5 fruit fly cellular contexts compared by ENCODE assay signal in genomic region chr3R:25459200-25459809, dm6.
TF ChIP-seq lines count a peak whose summit lies in the region.

No protein-coding gene starts in this region.

- no peak for TF ChIP-seq CTCF in whole organism, embryonic (GFP tag; optimal IDR thresholded peaks at IDR 0.05; lab: Kevin White, UChicago)

TF ChIP-seq in whole organism, adult, 20 proteins besides CTCF, POLR2A, EP300 and RAD21:
- TF ChIP-seq toe (GFP tag; optimal IDR thresholded peaks at IDR 0.05; lab: Kevin White, UChicago), result no peak
- TF ChIP-seq CG14711 (tag; optimal IDR thresholded peaks at IDR 0.05; lab: Kevin White, UChicago), result peak; percentile 23

TF ChIP-seq in whole organism, embryonic, 481 proteins besides CTCF, POLR2A, EP300 and RAD21 (continues in another document):
- TF ChIP-seq CG17361 (GFP tag; IDR thresholded peaks at IDR 0.05; lab: Robert Waterston, UW), result peak; percentile 47; the same call in 1 of the 3 replicates
- TF ChIP-seq sug (tag; optimal IDR thresholded peaks at IDR 0.05; lab: Kevin White, UChicago), result no peak
- no peak for TF ChIP-seq Pdp1 (GFP tag; optimal IDR thresholded peaks at IDR 0.05; lab: Kevin White, UChicago)
- TF ChIP-seq CG12769 (tag; optimal IDR thresholded peaks at IDR 0.05; lab: Kevin White, UChicago), result no peak
- TF ChIP-seq fd96Cb (tag; optimal IDR thresholded peaks at IDR 0.05; lab: Kevin White, UChicago), result peak; percentile 31
- TF ChIP-seq CG10147 (GFP tag; optimal IDR thresholded peaks at IDR 0.05; lab: Kevin White, UChicago), result no peak
- no peak for TF ChIP-seq CG15011 (GFP tag; optimal IDR thresholded peaks at IDR 0.05; lab: Kevin White, UChicago)
- TF ChIP-seq Abd-B (GFP tag; optimal IDR thresholded peaks at IDR 0.05; lab: Kevin White, UChicago), result no peak
- TF ChIP-seq cg (GFP tag; optimal IDR thresholded peaks at IDR 0.05; lab: Kevin White, UChicago), result no peak
- TF ChIP-seq sob (GFP tag; IDR thresholded peaks at IDR 0.05; lab: Robert Waterston, UW), result no peak
- TF ChIP-seq ttk (GFP tag; IDR thresholded peaks at IDR 0.05; lab: Robert Waterston, UW), result no peak
- no peak for TF ChIP-seq pzg (GFP tag; optimal IDR thresholded peaks at IDR 0.05; lab: Kevin White, UChicago)
- TF ChIP-seq tap (tag; optimal IDR thresholded peaks at IDR 0.05; lab: Kevin White, UChicago), result no peak
- TF ChIP-seq nmo (GFP tag; optimal IDR thresholded peaks at IDR 0.05; lab: Kevin White, UChicago), result peak; percentile 27
- TF ChIP-seq CG9437 (GFP tag; optimal IDR thresholded peaks at IDR 0.05; lab: Kevin White, UChicago), result no peak
- peak; percentile 10 for TF ChIP-seq Oli (tag; optimal IDR thresholded peaks at IDR 0.05; lab: Kevin White, UChicago)
- TF ChIP-seq yki (optimal IDR thresholded peaks at IDR 0.05; lab: Kevin White, UChicago), result no peak
- no peak for TF ChIP-seq CG18476 (GFP tag; optimal IDR thresholded peaks at IDR 0.05; lab: Kevin White, UChicago)
- no peak for TF ChIP-seq stwl (tag; optimal IDR thresholded peaks at IDR 0.05; lab: Kevin White, UChicago)
- TF ChIP-seq Asciz (GFP tag; optimal IDR thresholded peaks at IDR 0.05; lab: Kevin White, UChicago), result no peak
- no peak for TF ChIP-seq CG2120 (GFP tag; optimal IDR thresholded peaks at IDR 0.05; lab: Kevin White, UChicago)
- TF ChIP-seq CG10543 (GFP tag; optimal IDR thresholded peaks at IDR 0.05; lab: Kevin White, UChicago), result no peak
- TF ChIP-seq Sry-δ (GFP tag; optimal IDR thresholded peaks at IDR 0.05; lab: Kevin White, UChicago), result no peak
- TF ChIP-seq Atf6 (GFP tag; IDR thresholded peaks at IDR 0.05; lab: Robert Waterston, UW), result no peak

TF ChIP-seq in whole organism, prepupa, 60 proteins besides CTCF, POLR2A, EP300 and RAD21 (continues in another document):
- no peak for TF ChIP-seq Ets21C (GFP tag; optimal IDR thresholded peaks at IDR 0.05; lab: Kevin White, UChicago)
- peak; percentile 12 for TF ChIP-seq Sox102F (GFP tag; optimal IDR thresholded peaks at IDR 0.05; lab: Kevin White, UChicago)
- TF ChIP-seq Gug (GFP tag; IDR thresholded peaks at IDR 0.05; lab: Robert Waterston, UW), result no peak
- peak; percentile 48 for TF ChIP-seq achi (GFP tag; optimal IDR thresholded peaks at IDR 0.05; lab: Kevin White, UChicago)
- peak; percentile 29 for TF ChIP-seq CG3919 (GFP tag; optimal IDR thresholded peaks at IDR 0.05; lab: Kevin White, UChicago)
- no peak for TF ChIP-seq CG11294 (GFP tag; IDR thresholded peaks at IDR 0.05; lab: Robert Waterston, UW)
- TF ChIP-seq salr (GFP tag; optimal IDR thresholded peaks at IDR 0.05; lab: Kevin White, UChicago), result peak in 1 of 2 experiments; percentile 60
- peak; percentile 50; the same call in 1 of the 2 replicates for TF ChIP-seq CG15336 (GFP tag; IDR thresholded peaks at IDR 0.05; lab: Robert Waterston, UW)
- peak; percentile 45 for TF ChIP-seq CG8632 (GFP tag; optimal IDR thresholded peaks at IDR 0.05; lab: Kevin White, UChicago)
- TF ChIP-seq net (GFP tag; optimal IDR thresholded peaks at IDR 0.05; lab: Kevin White, UChicago), result peak; percentile 19
- TF ChIP-seq CG6163 (GFP tag; IDR thresholded peaks at IDR 0.05; lab: Robert Waterston, UW), result 0 out of 3 replicates have a peak, but pooled peaks have one; percentile 27
- TF ChIP-seq CG10631 (GFP tag; optimal IDR thresholded peaks at IDR 0.05; lab: Kevin White, UChicago), result peak; percentile 53
- peak; percentile 27 for TF ChIP-seq Sox15 (GFP tag; optimal IDR thresholded peaks at IDR 0.05; lab: Kevin White, UChicago)
- TF ChIP-seq CG6808 (GFP tag; optimal IDR thresholded peaks at IDR 0.05; lab: Kevin White, UChicago), result no peak
- peak; percentile 44 for TF ChIP-seq Hr39 (GFP tag; optimal IDR thresholded peaks at IDR 0.05; lab: Kevin White, UChicago)
- TF ChIP-seq ss (GFP tag; optimal IDR thresholded peaks at IDR 0.05; lab: Kevin White, UChicago), result peak in 1 of 2 experiments; percentile 69
- TF ChIP-seq CG6854 (GFP tag; optimal IDR thresholded peaks at IDR 0.05; lab: Kevin White, UChicago), result no peak
- peak; percentile 74 for TF ChIP-seq CG8119 (GFP tag; IDR thresholded peaks at IDR 0.05; lab: Robert Waterston, UW)
- no peak for TF ChIP-seq Eip75B (GFP tag; optimal IDR thresholded peaks at IDR 0.05; lab: Kevin White, UChicago)
- no peak for TF ChIP-seq dac (GFP tag; optimal IDR thresholded peaks at IDR 0.05; lab: Kevin White, UChicago)
- peak; percentile 53 for TF ChIP-seq acj6 (GFP tag; optimal IDR thresholded peaks at IDR 0.05; lab: Kevin White, UChicago)
- no peak for TF ChIP-seq CG1621 (tag; optimal IDR thresholded peaks at IDR 0.05; lab: Kevin White, UChicago)
- peak; percentile 37 for TF ChIP-seq pdm3 (GFP tag; optimal IDR thresholded peaks at IDR 0.05; lab: Kevin White, UChicago)

TF ChIP-seq in whole organism, pupa, 21 proteins besides CTCF, POLR2A, EP300 and RAD21:
- no peak for TF ChIP-seq CG12605 (GFP tag; IDR thresholded peaks at IDR 0.05; lab: Robert Waterston, UW)
- peak; percentile 54 for TF ChIP-seq CG9948 (tag; optimal IDR thresholded peaks at IDR 0.05; lab: Kevin White, UChicago)
- peak; percentile 20 for TF ChIP-seq CG17806 (tag; optimal IDR thresholded peaks at IDR 0.05; lab: Kevin White, UChicago)
- no peak for TF ChIP-seq EcR (GFP tag; optimal IDR thresholded peaks at IDR 0.05; lab: Kevin White, UChicago)
- TF ChIP-seq Pif1A (GFP tag; optimal IDR thresholded peaks at IDR 0.05; lab: Kevin White, UChicago), result no peak
- no peak for TF ChIP-seq CG34367 (tag; optimal IDR thresholded peaks at IDR 0.05; lab: Kevin White, UChicago)
- TF ChIP-seq CG32121 (GFP tag; IDR thresholded peaks at IDR 0.05; lab: Robert Waterston, UW), result peak; percentile 52; the same call in 1 of the 2 replicates
- peak; percentile 50 for TF ChIP-seq Snoo (tag; optimal IDR thresholded peaks at IDR 0.05; lab: Kevin White, UChicago)
- no peak for TF ChIP-seq CG10348 (GFP tag; IDR thresholded peaks at IDR 0.05; lab: Robert Waterston, UW)
- peak; percentile 0 for TF ChIP-seq CG8301 (tag; optimal IDR thresholded peaks at IDR 0.05; lab: Kevin White, UChicago)
- no peak for TF ChIP-seq gl (tag; optimal IDR thresholded peaks at IDR 0.05; lab: Kevin White, UChicago)
- TF ChIP-seq D1 (tag; optimal IDR thresholded peaks at IDR 0.05; lab: Kevin White, UChicago), result peak; percentile 61
- peak; percentile 58 for TF ChIP-seq CG14655 (GFP tag; optimal IDR thresholded peaks at IDR 0.05; lab: Kevin White, UChicago)
- TF ChIP-seq fd96Ca (GFP tag; IDR thresholded peaks at IDR 0.05; lab: Robert Waterston, UW), result peak; percentile 44; the same call in 1 of the 3 replicates
- TF ChIP-seq Ets98B (GFP tag; IDR thresholded peaks at IDR 0.05; lab: Robert Waterston, UW), result no peak
- no peak for TF ChIP-seq CG13204 (GFP tag; optimal IDR thresholded peaks at IDR 0.05; lab: Kevin White, UChicago)
- peak; percentile 35 for TF ChIP-seq CG15710 (tag; optimal IDR thresholded peaks at IDR 0.05; lab: Kevin White, UChicago)
- TF ChIP-seq rn (GFP tag; IDR thresholded peaks at IDR 0.05; lab: Robert Waterston, UW), result no peak
- peak; percentile 31 for TF ChIP-seq CG8159 (tag; optimal IDR thresholded peaks at IDR 0.05; lab: Kevin White, UChicago)
- TF ChIP-seq Pif1B (GFP tag; optimal IDR thresholded peaks at IDR 0.05; lab: Kevin White, UChicago), result peak; percentile 4
- TF ChIP-seq CG4496 (GFP tag; IDR thresholded peaks at IDR 0.05; lab: Robert Waterston, UW), result no peak

TF ChIP-seq in whole organism, wandering third instar larva, 38 proteins besides CTCF, POLR2A, EP300 and RAD21:
- TF ChIP-seq Dfd (GFP tag; optimal IDR thresholded peaks at IDR 0.05; lab: Kevin White, UChicago) (no peak), Hnf4 (GFP tag; optimal IDR thresholded peaks at IDR 0.05; lab: Kevin White, UChicago) (no peak), Sp1 (GFP tag; optimal IDR thresholded peaks at IDR 0.05; lab: Kevin White, UChicago) (no peak), OdsH (GFP tag; optimal IDR thresholded peaks at IDR 0.05; lab: Kevin White, UChicago) (peak; percentile 15), dmrt93B (GFP tag; optimal IDR thresholded peaks at IDR 0.05; lab: Kevin White, UChicago) (no peak), Myc (optimal IDR thresholded peaks at IDR 0.05; lab: Kevin White, UChicago) (no peak), dl (GFP tag; optimal IDR thresholded peaks at IDR 0.05; lab: Kevin White, UChicago; ENCODE audit: insufficient read depth in 1 of 2, partially characterized antibody in 2 of 2) (no peak), rgr (GFP tag; optimal IDR thresholded peaks at IDR 0.05; lab: Kevin White, UChicago) (peak; percentile 14), Hr83 (GFP tag; optimal IDR thresholded peaks at IDR 0.05; lab: Kevin White, UChicago; ENCODE audit: poor library complexity, severe bottlenecking) (no peak), fru (GFP tag; optimal IDR thresholded peaks at IDR 0.05; lab: Kevin White, UChicago) (no peak), h (GFP tag; optimal IDR thresholded peaks at IDR 0.05; lab: Kevin White, UChicago) (peak; percentile 25), psq (GFP tag; optimal IDR thresholded peaks at IDR 0.05; lab: Kevin White, UChicago) (no peak), ey (GFP tag; optimal IDR thresholded peaks at IDR 0.05; lab: Kevin White, UChicago) (no peak), Dif (GFP tag; optimal IDR thresholded peaks at IDR 0.05; lab: Kevin White, UChicago; ENCODE audit: partially characterized antibody) (no peak), Vsx2 (GFP tag; optimal IDR thresholded peaks at IDR 0.05; lab: Kevin White, UChicago; ENCODE audit: partially characterized antibody) (no peak)
